Worm (Caenorhabditis elegans) whole organism, L4 larva: Measurements from ENCODE around the gene F32B6.4.

Experiments used
- ceh-28 ChIP-seq: fragments of 150-350 bp; optimal IDR thresholded peaks from 2 replicates; lab custom pipeline; 2014; ENCODE audit warnings: missing biosample characterization, missing genetic modification reagents, missing genetic modification characterization
- dmd-6 ChIP-seq: fragments of 200-800 bp; sonication (Bioruptor generic); IDR thresholded peaks from 2 replicates; pipeline ENCODE4 v1.3.6; 2022; ENCODE audit warnings: missing genetic modification reagents, missing genetic modification characterization, missing compliant biosample characterization
- egl-27 ChIP-seq: sonication (generic microtip); optimal IDR thresholded peaks from 3 replicates; lab custom pipeline; 2017; ENCODE audit warnings: missing biosample characterization, missing genetic modification reagents, missing genetic modification characterization
- hlh-11 ChIP-seq: fragments of 200-800 bp; sonication (Bioruptor generic); optimal IDR thresholded peaks from 2 replicates; lab custom pipeline; 2018; ENCODE audit warnings: mild to moderate bottlenecking, missing genetic modification characterization, missing compliant biosample characterization
- nhr-6 ChIP-seq: fragments of 150-350 bp; optimal IDR thresholded peaks from 2 replicates; lab custom pipeline; 2014; ENCODE audit warnings: missing biosample characterization, missing genetic modification characterization
- pqm-1 ChIP-seq: sonication (generic microtip); optimal IDR thresholded peaks from 2 replicates; lab custom pipeline; 2017; ENCODE audit warnings: missing biosample characterization, missing genetic modification characterization
- sdz-12 ChIP-seq: fragments of 200-800 bp; sonication (Bioruptor generic); optimal IDR thresholded peaks from 2 replicates; lab custom pipeline; 2018; ENCODE audit warnings: mild to moderate bottlenecking, missing genetic modification characterization, missing compliant biosample characterization
- spr-1 ChIP-seq: sonication (generic microtip); optimal IDR thresholded peaks from 2 replicates; lab custom pipeline; 2016; ENCODE audit warnings: mild to moderate bottlenecking, missing genetic modification characterization, missing compliant biosample characterization

DNA sequence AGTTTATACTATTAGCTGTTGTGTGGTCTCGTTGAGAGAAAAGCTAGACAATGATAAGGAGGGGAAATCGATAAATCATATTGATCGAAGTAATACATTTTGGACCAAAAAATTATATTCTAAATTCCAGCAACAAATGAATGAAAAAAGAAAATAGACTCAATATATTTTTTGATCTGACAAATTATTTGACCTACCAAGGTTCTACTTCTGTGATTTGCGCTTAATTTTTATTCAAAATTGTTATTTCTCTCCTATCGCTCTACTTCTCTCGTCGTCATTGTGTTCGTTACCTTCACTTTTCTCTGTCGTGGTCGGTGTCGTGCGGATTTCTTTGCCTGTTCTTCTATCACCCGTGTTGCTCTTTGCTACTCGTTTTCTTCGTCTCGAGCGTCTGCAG lies 32.9 kb downstream of the F32B6.4 start:
- TF ChIP-seq sdz-12 (GFP tag; lab: Kevin White, UChicago) (no peak), spr-1 (tag; lab: Kevin White, UChicago) (no peak), hlh-11 (tag; lab: Kevin White, UChicago) (no peak), egl-27 (tag; lab: Kevin White, UChicago) (no peak), nhr-6 (tag; lab: Kevin White, UChicago) (no peak), dmd-6 (GFP tag; lab: Robert Waterston, UW) (no peak), ceh-28 (tag; lab: Kevin White, UChicago) (no peak), pqm-1 (no peak)
